Fruit fly (Drosophila melanogaster): ENCODE measurements around the gene CG43392.

CG43392 gene

dm6 chr3L:22075706-22076398 is 46.3 kb upstream of the CG43392 start, which contains the start of the genes CG7130 and RpLP0 (continued):
- TF ChIP-seq gsb (GFP tag; IDR thresholded peaks at IDR 0.05): peak; percentile 83
- TF ChIP-seq Fer1 (GFP tag; optimal IDR thresholded peaks at IDR 0.05): peak; percentile 96
- peak; percentile 89 for TF ChIP-seq trem (tag; optimal IDR thresholded peaks at IDR 0.05)
- TF ChIP-seq kni (GFP tag; optimal IDR thresholded peaks at IDR 0.05): peak; percentile 93
- TF ChIP-seq CG7372 (GFP tag; IDR thresholded peaks at IDR 0.05): peak; percentile 79
- TF ChIP-seq CG18476 (GFP tag; optimal IDR thresholded peaks at IDR 0.05): peak; percentile 61
- TF ChIP-seq CHES-1-like (GFP tag; optimal IDR thresholded peaks at IDR 0.05): peak; percentile 94
- TF ChIP-seq chinmo (GFP tag; IDR thresholded peaks at IDR 0.05; ENCODE audit: partially characterized antibody): no peak
- TF ChIP-seq toy (GFP tag; IDR thresholded peaks at IDR 0.05): 0 out of 2 replicates have a peak, but pooled peaks have one; percentile 37
- TF ChIP-seq az2 (GFP tag; optimal IDR thresholded peaks at IDR 0.05): peak; percentile 82
- peak; percentile 4 for TF ChIP-seq corto (GFP tag; optimal IDR thresholded peaks at IDR 0.05)
- TF ChIP-seq Sry-β (GFP tag; optimal IDR thresholded peaks at IDR 0.05): peak; percentile 63
- no peak for TF ChIP-seq eve (GFP tag; optimal IDR thresholded peaks at IDR 0.05)
- TF ChIP-seq Doc3 (GFP tag; IDR thresholded peaks at IDR 0.05; ENCODE audit: partially characterized antibody): 0 out of 3 replicates have a peak, but pooled peaks have one; percentile 22
- peak; percentile 46 for TF ChIP-seq Abd-B (GFP tag; optimal IDR thresholded peaks at IDR 0.05)
- peak; percentile 76 for TF ChIP-seq CG43689 (GFP tag; IDR thresholded peaks at IDR 0.05)
- peak; percentile 94 for TF ChIP-seq CG17568 (GFP tag; optimal IDR thresholded peaks at IDR 0.05)
- TF ChIP-seq CG30020 (tag; optimal IDR thresholded peaks at IDR 0.05): peak; percentile 85
- TF ChIP-seq tna (GFP tag; IDR thresholded peaks at IDR 0.05; ENCODE audit: partially characterized antibody): no peak
- TF ChIP-seq CG31388 (GFP tag; optimal IDR thresholded peaks at IDR 0.05): peak; percentile 67
- TF ChIP-seq CG10543 (GFP tag; optimal IDR thresholded peaks at IDR 0.05): peak; percentile 96
- TF ChIP-seq D19A (tag; optimal IDR thresholded peaks at IDR 0.05): peak; percentile 59
- TF ChIP-seq CG9609 (GFP tag; optimal IDR thresholded peaks at IDR 0.05): peak; percentile 88
- peak; percentile 98 for TF ChIP-seq CG9797 (GFP tag; optimal IDR thresholded peaks at IDR 0.05)
- TF ChIP-seq CG34422 (GFP tag; IDR thresholded peaks at IDR 0.05): peak; percentile 79
- TF ChIP-seq CG14710 (tag; optimal IDR thresholded peaks at IDR 0.05): peak; percentile 95
- peak; percentile 94 for TF ChIP-seq CG10431 (GFP tag; optimal IDR thresholded peaks at IDR 0.05)
- TF ChIP-seq Mad (GFP tag; optimal IDR thresholded peaks at IDR 0.05): peak; percentile 94
- TF ChIP-seq gro (GFP tag; optimal IDR thresholded peaks at IDR 0.05): peak; percentile 84
- peak; percentile 62 for TF ChIP-seq Chrac-16 (GFP tag; optimal IDR thresholded peaks at IDR 0.05)
- no peak; the same call in 1 of the 2 replicates for TF ChIP-seq inv (GFP tag; IDR thresholded peaks at IDR 0.05; ENCODE audit: partially characterized antibody)
- peak; percentile 98 for TF ChIP-seq caup (GFP tag; optimal IDR thresholded peaks at IDR 0.05; ENCODE audit: severe bottlenecking)
- peak; percentile 85 for TF ChIP-seq CG1647 (GFP tag; optimal IDR thresholded peaks at IDR 0.05)
- peak; percentile 87 for TF ChIP-seq repo (GFP tag; optimal IDR thresholded peaks at IDR 0.05)
- peak; percentile 80 for TF ChIP-seq CG6254 (GFP tag; optimal IDR thresholded peaks at IDR 0.05)
- peak; percentile 86 for TF ChIP-seq slou (GFP tag; optimal IDR thresholded peaks at IDR 0.05)
- TF ChIP-seq eyg (GFP tag; optimal IDR thresholded peaks at IDR 0.05): peak; percentile 95
- peak; percentile 93 for TF ChIP-seq CG1603 (tag; optimal IDR thresholded peaks at IDR 0.05)
- peak; percentile 96 for TF ChIP-seq dm (GFP tag; optimal IDR thresholded peaks at IDR 0.05)
- TF ChIP-seq wdn (GFP tag; IDR thresholded peaks at IDR 0.05): peak; percentile 79
- peak; percentile 94 for TF ChIP-seq odd (GFP tag; optimal IDR thresholded peaks at IDR 0.05)
- peak; percentile 42; the same call in 1 of the 2 replicates for TF ChIP-seq Taf1 (GFP tag; IDR thresholded peaks at IDR 0.05)
- TF ChIP-seq ind (GFP tag; optimal IDR thresholded peaks at IDR 0.05): peak; percentile 75
- TF ChIP-seq CG4360 (GFP tag; IDR thresholded peaks at IDR 0.05): peak; percentile 41; the same call in 1 of the 2 replicates
- TF ChIP-seq jumu (GFP tag; optimal IDR thresholded peaks at IDR 0.05): peak; percentile 80
- peak; percentile 87 for TF ChIP-seq ac (GFP tag; optimal IDR thresholded peaks at IDR 0.05)
- peak; percentile 88 for TF ChIP-seq CG6854 (GFP tag; optimal IDR thresholded peaks at IDR 0.05)
- peak; percentile 95 for TF ChIP-seq ash1 (GFP tag; optimal IDR thresholded peaks at IDR 0.05)
- TF ChIP-seq CG10274 (GFP tag; optimal IDR thresholded peaks at IDR 0.05): peak; percentile 87

All from whole organism, embryonic.